Fruit fly (Drosophila melanogaster): ENCODE results near the gene CG5708.

Gene CG5708

dm6 chr2L:10230455-10230854, 3.8 kb upstream of the CG5708 start (continued):
- no peak for TF ChIP-seq stc (GFP tag; IDR thresholded peaks at IDR 0.05)
- no peak for TF ChIP-seq CG5953 (GFP tag; IDR thresholded peaks at IDR 0.05)
- no peak for TF ChIP-seq gem (tag; optimal IDR thresholded peaks at IDR 0.05)
- TF ChIP-seq CG13775 (GFP tag; optimal IDR thresholded peaks at IDR 0.05): no peak
- no peak for TF ChIP-seq dan (GFP tag; IDR thresholded peaks at IDR 0.05)
- no peak for TF ChIP-seq CG15073 (GFP tag; optimal IDR thresholded peaks at IDR 0.05)
- TF ChIP-seq Adf1 (GFP tag; IDR thresholded peaks at IDR 0.05): no peak
- no peak for TF ChIP-seq fd64A (GFP tag; optimal IDR thresholded peaks at IDR 0.05)
- TF ChIP-seq CG12769 (tag; optimal IDR thresholded peaks at IDR 0.05): no peak
- TF ChIP-seq phol (tag; optimal IDR thresholded peaks at IDR 0.05): peak; percentile 99
- TF ChIP-seq CG10147 (GFP tag; optimal IDR thresholded peaks at IDR 0.05): no peak
- no peak for TF ChIP-seq CG17385 (GFP tag; optimal IDR thresholded peaks at IDR 0.05)
- peak; percentile 55 for TF ChIP-seq Dref (GFP tag; IDR thresholded peaks at IDR 0.05)
- no peak for TF ChIP-seq usp (GFP tag; optimal IDR thresholded peaks at IDR 0.05)
- no peak for TF ChIP-seq CG11247 (GFP tag; IDR thresholded peaks at IDR 0.05)
- TF ChIP-seq sens (GFP tag): peak; percentile 41
- no peak for TF ChIP-seq Elba2 (GFP tag; optimal IDR thresholded peaks at IDR 0.05)
- TF ChIP-seq CG1024 (GFP tag; IDR thresholded peaks at IDR 0.05): no peak
- TF ChIP-seq Dek (tag; optimal IDR thresholded peaks at IDR 0.05): no peak
- no peak for TF ChIP-seq ab (GFP tag; optimal IDR thresholded peaks at IDR 0.05)
- no peak for TF ChIP-seq eve (GFP tag; optimal IDR thresholded peaks at IDR 0.05)
- TF ChIP-seq H2.0 (GFP tag; IDR thresholded peaks at IDR 0.05): no peak
- no peak for TF ChIP-seq E2f2 (GFP tag; IDR thresholded peaks at IDR 0.05)
- no peak for TF ChIP-seq CG7271 (tag; optimal IDR thresholded peaks at IDR 0.05)
- TF ChIP-seq B-H1 (GFP tag; IDR thresholded peaks at IDR 0.05): no peak
- no peak for TF ChIP-seq CG9817 (tag; optimal IDR thresholded peaks at IDR 0.05)
- TF ChIP-seq CG2712 (tag; optimal IDR thresholded peaks at IDR 0.05): no peak
- 0 out of 3 replicates have a peak, but pooled peaks have one; percentile 35 for TF ChIP-seq CG14860 (GFP tag; IDR thresholded peaks at IDR 0.05; ENCODE audit: partially characterized antibody)
- no peak for TF ChIP-seq CG15514 (GFP tag; optimal IDR thresholded peaks at IDR 0.05)
- no peak for TF ChIP-seq Ravus (GFP tag; IDR thresholded peaks at IDR 0.05)

dm6 chr2L:10226213-10226723, 340 bp downstream of the CG5708 start:
- TF ChIP-seq eve (GFP tag; optimal IDR thresholded peaks at IDR 0.05) (peak in 1 of 2 experiments; percentile 81), CG11093 (GFP tag; IDR thresholded peaks at IDR 0.05) (no peak), stwl (tag; optimal IDR thresholded peaks at IDR 0.05) (no peak), cg (GFP tag; optimal IDR thresholded peaks at IDR 0.05) (peak; percentile 72), CG9437 (GFP tag; optimal IDR thresholded peaks at IDR 0.05) (no peak), CG7271 (tag; optimal IDR thresholded peaks at IDR 0.05) (no peak), gsb-n (tag; optimal IDR thresholded peaks at IDR 0.05) (no peak), danr (GFP tag; IDR thresholded peaks at IDR 0.05) (no peak), MESR4 (GFP tag; optimal IDR thresholded peaks at IDR 0.05) (peak; percentile 67), lbe (GFP tag; optimal IDR thresholded peaks at IDR 0.05) (peak; percentile 16), CG13287 (GFP tag; IDR thresholded peaks at IDR 0.05; ENCODE audit: partially characterized antibody) (no peak), nerfin-1 (tag; optimal IDR thresholded peaks at IDR 0.05) (peak; percentile 42), HLH4C (GFP tag; IDR thresholded peaks at IDR 0.05; ENCODE audit: partially characterized antibody) (no peak), CG12942 (GFP tag; optimal IDR thresholded peaks at IDR 0.05) (no peak), luna (GFP tag; optimal IDR thresholded peaks at IDR 0.05) (no peak), sens (GFP tag) (peak; percentile 14), jing (GFP tag; optimal IDR thresholded peaks at IDR 0.05) (no peak), CG8359 (GFP tag; optimal IDR thresholded peaks at IDR 0.05; ENCODE audit: borderline replicate concordance) (no peak), Dll (GFP tag; IDR thresholded peaks at IDR 0.05; ENCODE audit: partially characterized antibody) (no peak), CG34376 (GFP tag; optimal IDR thresholded peaks at IDR 0.05) (peak; percentile 10), CG32767 (GFP tag; IDR thresholded peaks at IDR 0.05) (0 out of 2 replicates have a peak, but pooled peaks have one; percentile 25), CG9609 (GFP tag; optimal IDR thresholded peaks at IDR 0.05) (no peak)

All from whole organism, embryonic.